Fruit fly (Drosophila melanogaster) whole organism, embryonic: ENCODE measurements around the gene Prp18.

Experiments
- Ada2b ChIP-seq: fragments of 200-800 bp; sonication (Bioruptor generic); IDR thresholded peaks from 2 replicates; pipeline ENCODE4 v1.3.6; 2022; ENCODE audit warnings: missing biosample characterization, missing genetic modification characterization
- Bdp1 ChIP-seq: fragments of 200-800 bp; sonication (Bioruptor generic); optimal IDR thresholded peaks from 3 replicates; lab custom pipeline; 2016; ENCODE audit warnings: missing biosample characterization, missing genetic modification characterization
- Bgb ChIP-seq: fragments of 200-800 bp; sonication (Bioruptor generic); IDR thresholded peaks from 2 replicates; pipeline ENCODE4 v1.3.6; 2022; ENCODE audit warnings: missing biosample characterization, missing genetic modification characterization; ENCODE audit not compliant: partially characterized antibody
- CG10543 ChIP-seq: fragments of 200-800 bp; sonication (Bioruptor generic); optimal IDR thresholded peaks from 3 replicates; lab custom pipeline; 2017; ENCODE audit warnings: missing biosample characterization, mild to moderate bottlenecking, missing genetic modification characterization, moderate library complexity
- CG11723 ChIP-seq: fragments of 200-800 bp; sonication (Bioruptor generic); optimal IDR thresholded peaks from 2 replicates; lab custom pipeline; 2017; ENCODE audit warnings: missing biosample characterization, mild to moderate bottlenecking, missing genetic modification characterization
- CG12219 ChIP-seq: fragments of 200-800 bp; sonication (Bioruptor generic); optimal IDR thresholded peaks from 3 replicates; lab custom pipeline; 2018; ENCODE audit warnings: missing biosample characterization, mild to moderate bottlenecking, missing genetic modification characterization
- CG13296 ChIP-seq: fragments of 200-800 bp; sonication (Bioruptor generic); optimal IDR thresholded peaks from 3 replicates; lab custom pipeline; 2018; ENCODE audit warnings: missing biosample characterization, mild to moderate bottlenecking, missing genetic modification characterization
- CG14441 ChIP-seq: fragments of 200-800 bp; sonication (Bioruptor generic); IDR thresholded peaks from 2 replicates; pipeline ENCODE4 v1.3.6; 2022; ENCODE audit warnings: missing biosample characterization, missing genetic modification characterization
- CG15514 ChIP-seq: fragments of 200-800 bp; sonication (Bioruptor generic); optimal IDR thresholded peaks from 3 replicates; lab custom pipeline; 2017; ENCODE audit warnings: missing biosample characterization, missing genetic modification characterization, mild to moderate bottlenecking, moderate library complexity, missing genetic modification reagents
- CG17361 ChIP-seq: fragments of 200-800 bp; sonication (Bioruptor generic); IDR thresholded peaks from 3 replicates; pipeline ENCODE4 v1.3.6; 2022; ENCODE audit warnings: missing biosample characterization, missing genetic modification characterization
- CG2199 ChIP-seq: fragments of 200-800 bp; sonication (Bioruptor generic); IDR thresholded peaks from 3 replicates; pipeline ENCODE4 v1.3.6; 2022; ENCODE audit warnings: missing biosample characterization, missing genetic modification characterization
- CG2678 ChIP-seq: fragments of 200-800 bp; sonication (Bioruptor generic); optimal IDR thresholded peaks from 3 replicates; lab custom pipeline; 2019; ENCODE audit warnings: missing biosample characterization, mild to moderate bottlenecking, missing genetic modification characterization, moderate library complexity
- CG30403 ChIP-seq: fragments of 200-800 bp; sonication (Bioruptor generic); optimal IDR thresholded peaks from 3 replicates; lab custom pipeline; 2016; ENCODE audit warnings: missing biosample characterization, missing genetic modification characterization
- CG3995 ChIP-seq: fragments of 200-800 bp; sonication (Bioruptor generic); optimal IDR thresholded peaks from 3 replicates; lab custom pipeline; 2016; ENCODE audit warnings: missing biosample characterization, missing genetic modification characterization
- CG4360 ChIP-seq: fragments of 200-800 bp; sonication (Bioruptor generic); IDR thresholded peaks from 2 replicates; pipeline ENCODE4 v1.3.6; 2022; ENCODE audit warnings: missing biosample characterization, missing genetic modification characterization
- CG7271 ChIP-seq: fragments of 200-800 bp; sonication (Bioruptor generic); optimal IDR thresholded peaks from 2 replicates; lab custom pipeline; 2018; ENCODE audit warnings: missing biosample characterization, mild to moderate bottlenecking, missing genetic modification characterization, moderate library complexity
- CG8281 ChIP-seq: fragments of 200-800 bp; sonication (Bioruptor generic); optimal IDR thresholded peaks from 2 replicates; lab custom pipeline; 2018; ENCODE audit warnings: missing biosample characterization, mild to moderate bottlenecking, missing genetic modification characterization, moderate library complexity
- CG8765 ChIP-seq: fragments of 200-800 bp; sonication (Bioruptor generic); IDR thresholded peaks from 2 replicates; pipeline ENCODE4 v1.3.6; 2022; ENCODE audit warnings: missing biosample characterization, missing genetic modification characterization
- CG8924 ChIP-seq: fragments of 200-800 bp; optimal IDR thresholded peaks from 3 replicates; lab custom pipeline; 2019; ENCODE audit warnings: missing biosample characterization, mild to moderate bottlenecking, missing genetic modification characterization, moderate library complexity
- CG9817 ChIP-seq: fragments of 200-800 bp; sonication (Bioruptor generic); optimal IDR thresholded peaks from 2 replicates; lab custom pipeline; 2018; ENCODE audit warnings: missing biosample characterization, mild to moderate bottlenecking, missing genetic modification characterization, moderate library complexity
- CG9932 ChIP-seq: fragments of 200-800 bp; sonication (Bioruptor generic); IDR thresholded peaks from 2 replicates; pipeline ENCODE4 v1.3.6; 2022; ENCODE audit warnings: missing biosample characterization, missing genetic modification characterization
- E2f2 ChIP-seq: fragments of 200-800 bp; sonication (Bioruptor generic); IDR thresholded peaks from 2 replicates; pipeline ENCODE4 v1.3.6; 2022; ENCODE audit warnings: missing biosample characterization, missing genetic modification characterization
- Hr3 ChIP-seq: fragments of 200-800 bp; sonication (Bioruptor generic); optimal IDR thresholded peaks from 3 replicates; lab custom pipeline; 2016; ENCODE audit warnings: missing biosample characterization, missing genetic modification characterization
- MTF-1 ChIP-seq: fragments of 200-800 bp; sonication (Bioruptor generic); optimal IDR thresholded peaks from 2 replicates; lab custom pipeline; 2018; ENCODE audit warnings: missing biosample characterization, mild to moderate bottlenecking, missing genetic modification characterization, borderline replicate concordance
- Max ChIP-seq: fragments of 200-800 bp; sonication (Bioruptor generic); optimal IDR thresholded peaks from 2 replicates; lab custom pipeline; 2016; ENCODE audit warnings: missing biosample characterization, mild to moderate bottlenecking, missing genetic modification characterization
- NfI ChIP-seq: fragments of 200-800 bp; sonication (Bioruptor generic); optimal IDR thresholded peaks from 3 replicates; lab custom pipeline; 2018; ENCODE audit warnings: missing biosample characterization, mild to moderate bottlenecking, missing genetic modification characterization, moderate library complexity
- Sox102F ChIP-seq: fragments of 200-800 bp; sonication (Bioruptor generic); optimal IDR thresholded peaks from 2 replicates; lab custom pipeline; 2018; ENCODE audit warnings: missing biosample characterization, mild to moderate bottlenecking, missing genetic modification characterization, moderate library complexity
- ara ChIP-seq: fragments of 200-800 bp; sonication (Bioruptor generic); IDR thresholded peaks from 2 replicates; pipeline ENCODE4 v1.3.6; 2022; ENCODE audit warnings: missing biosample characterization, missing genetic modification characterization
- caup ChIP-seq: fragments of 200-800 bp; sonication (Bioruptor generic); optimal IDR thresholded peaks from 3 replicates; lab custom pipeline; 2017; ENCODE audit warnings: missing biosample characterization, mild to moderate bottlenecking, missing genetic modification characterization, moderate library complexity; ENCODE audit not compliant: severe bottlenecking
- danr ChIP-seq: fragments of 200-800 bp; sonication (Bioruptor generic); IDR thresholded peaks from 2 replicates; pipeline ENCODE4 v1.3.6; 2022; ENCODE audit warnings: missing biosample characterization, missing genetic modification characterization
- dpn ChIP-seq, 2 experiments: fragments of 200-800 bp; sonication (Bioruptor generic); optimal IDR thresholded peaks; 3 replicates each; lab custom pipeline; 2016; ENCODE audit warnings: missing biosample characterization in 2 of 2, missing genetic modification characterization in 2 of 2
- fd64A ChIP-seq: fragments of 200-800 bp; sonication (Bioruptor generic); optimal IDR thresholded peaks from 3 replicates; lab custom pipeline; 2018; ENCODE audit warnings: missing biosample characterization, mild to moderate bottlenecking, missing genetic modification characterization
- gsb-n ChIP-seq: fragments of 200-800 bp; sonication (Bioruptor generic); optimal IDR thresholded peaks from 3 replicates; lab custom pipeline; 2018; ENCODE audit warnings: missing biosample characterization, mild to moderate bottlenecking, missing genetic modification characterization
- hbn ChIP-seq: fragments of 200-800 bp; sonication (Bioruptor generic); IDR thresholded peaks from 2 replicates; pipeline ENCODE4 v1.3.6; 2022; ENCODE audit warnings: missing biosample characterization, missing genetic modification characterization; ENCODE audit not compliant: partially characterized antibody
- hth ChIP-seq: fragments of >200 bp; optimal IDR thresholded peaks from 2 replicates; lab custom pipeline; 2017; ENCODE audit warnings: inconsistent platforms
- jumu ChIP-seq: fragments of 200-800 bp; sonication (Bioruptor generic); optimal IDR thresholded peaks from 3 replicates; lab custom pipeline; 2016; ENCODE audit warnings: missing biosample characterization, missing genetic modification characterization
- kah ChIP-seq: fragments of 200-800 bp; sonication (Bioruptor generic); optimal IDR thresholded peaks from 2 replicates; lab custom pipeline; 2018; ENCODE audit warnings: missing biosample characterization, mild to moderate bottlenecking, missing genetic modification characterization
- lab ChIP-seq: fragments of 200-800 bp; sonication (Bioruptor generic); optimal IDR thresholded peaks from 3 replicates; lab custom pipeline; 2017; ENCODE audit warnings: missing biosample characterization, missing genetic modification characterization, mild to moderate bottlenecking, moderate library complexity, missing genetic modification reagents
- phol ChIP-seq: fragments of 200-800 bp; sonication (Bioruptor generic); optimal IDR thresholded peaks from 3 replicates; lab custom pipeline; 2018; ENCODE audit warnings: missing biosample characterization, mild to moderate bottlenecking, missing genetic modification characterization, moderate library complexity
- ranshi ChIP-seq: fragments of 200-800 bp; sonication (Bioruptor generic); IDR thresholded peaks from 2 replicates; pipeline ENCODE4 v1.3.6; 2022; ENCODE audit warnings: missing biosample characterization, missing genetic modification characterization
- sc ChIP-seq, 3 experiments: fragments of >200 bp in 2 of 3; fragments of 200-800 bp in 1 of 3; sonication (Bioruptor generic) in 1 of 3; optimal IDR thresholded peaks; 2 replicates in 2 of 3; 3 replicates in 1 of 3; lab custom pipeline; 2017; ENCODE audit warnings: mild to moderate bottlenecking in 1 of 3, missing biosample characterization in 1 of 3, missing genetic modification characterization in 1 of 3, missing genetic modification reagents in 1 of 3
- sens ChIP-seq: fragments of 200-800 bp; sonication (Bioruptor generic); peaks from one replicate; lab custom pipeline; 2016; ENCODE audit warnings: missing biosample characterization, missing genetic modification characterization
- sima ChIP-seq: fragments of 200-800 bp; sonication (Bioruptor generic); optimal IDR thresholded peaks from 2 replicates; lab custom pipeline; 2016; ENCODE audit warnings: missing biosample characterization, missing genetic modification characterization
- sna ChIP-seq: fragments of 200-800 bp; sonication (Bioruptor generic); IDR thresholded peaks from 2 replicates; pipeline ENCODE4 v1.3.6; 2022; ENCODE audit warnings: missing biosample characterization, missing genetic modification characterization; ENCODE audit not compliant: partially characterized antibody
- sug ChIP-seq: fragments of 200-800 bp; optimal IDR thresholded peaks from 2 replicates; lab custom pipeline; 2019; ENCODE audit warnings: missing biosample characterization, mild to moderate bottlenecking, missing genetic modification characterization, moderate library complexity
- tap ChIP-seq: fragments of 200-800 bp; optimal IDR thresholded peaks from 3 replicates; lab custom pipeline; 2019; ENCODE audit warnings: missing biosample characterization, mild to moderate bottlenecking, missing genetic modification characterization, moderate library complexity

Prp18 gene

DNA sequence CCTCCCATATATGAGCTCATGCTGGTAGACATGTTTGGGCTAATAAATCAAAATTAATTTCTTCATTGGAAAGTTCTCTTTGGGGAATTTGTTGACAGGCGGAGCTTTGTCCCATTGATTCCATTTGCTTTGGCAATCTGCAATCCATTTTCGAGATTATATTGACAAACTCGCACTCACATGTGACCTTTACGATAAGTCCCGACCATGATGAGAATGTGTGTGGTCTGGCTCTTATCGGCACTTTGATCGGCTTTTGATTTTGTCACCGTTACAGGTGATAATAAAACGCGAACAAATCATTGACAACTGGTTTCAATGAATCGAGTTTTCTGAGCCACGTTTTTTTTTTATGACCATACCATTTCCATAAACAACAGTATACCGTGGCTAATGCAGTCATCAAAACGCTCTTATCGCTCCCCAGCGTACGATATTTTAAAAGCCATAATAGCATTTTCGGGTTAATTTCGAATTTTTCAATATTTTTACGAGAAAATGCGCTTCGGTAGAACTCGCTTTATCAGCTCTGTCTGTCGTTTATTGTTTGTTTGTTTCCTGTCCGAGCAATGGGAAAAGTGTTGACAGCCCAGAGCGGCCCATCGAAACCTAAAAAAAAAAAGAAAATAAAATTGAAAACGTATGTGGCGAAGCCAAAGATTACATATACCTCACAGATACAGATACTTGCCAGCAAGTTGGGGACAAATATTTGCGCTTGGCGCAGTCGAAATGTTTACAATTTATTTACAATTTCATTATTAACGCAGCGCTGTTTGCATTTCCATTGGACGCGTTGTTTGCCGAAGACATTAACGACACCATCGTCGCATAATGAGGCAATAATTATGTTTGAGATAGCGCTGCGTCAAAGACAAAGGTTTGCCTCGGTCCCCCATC, 33.4 kb downstream of the Prp18 start (continued):
- TF ChIP-seq CG12219, result peak; percentile 82
- peak; percentile 26 for TF ChIP-seq lab (GFP tag; lab: Kevin White, UChicago)
- TF ChIP-seq danr (GFP tag; lab: Robert Waterston, UW), result peak; percentile 5; the same call in 1 of the 2 replicates
- TF ChIP-seq CG4360, result peak; percentile 44; the same call in 1 of the 2 replicates
- TF ChIP-seq sens (GFP tag; lab: Kevin White, UChicago), result peak; percentile 92
- TF ChIP-seq kah (GFP tag; lab: Kevin White, UChicago), result peak; percentile 50
- peak; percentile 61; the same call in 1 of the 2 replicates for TF ChIP-seq E2f2 (GFP tag; lab: Robert Waterston, UW)
- peak; percentile 26 for TF ChIP-seq tap
- TF ChIP-seq CG7271 (tag; lab: Kevin White, UChicago), result peak; percentile 10
- no peak for TF ChIP-seq sna (GFP tag; lab: Robert Waterston, UW)
- peak; percentile 85 for TF ChIP-seq MTF-1 (GFP tag; lab: Kevin White, UChicago)
- peak; percentile 10 for TF ChIP-seq caup (GFP tag; lab: Kevin White, UChicago)
- TF ChIP-seq CG8281, result peak; percentile 64
- TF ChIP-seq Bdp1, result peak; percentile 73
- TF ChIP-seq fd64A, result peak; percentile 90
- peak; percentile 86 for TF ChIP-seq gsb-n (tag; lab: Kevin White, UChicago)
- TF ChIP-seq CG2199 (GFP tag; lab: Robert Waterston, UW), result peak; percentile 84; the same call in 2 of the 3 replicates
- TF ChIP-seq CG3995 (GFP tag; lab: Kevin White, UChicago), result no peak

DNA sequence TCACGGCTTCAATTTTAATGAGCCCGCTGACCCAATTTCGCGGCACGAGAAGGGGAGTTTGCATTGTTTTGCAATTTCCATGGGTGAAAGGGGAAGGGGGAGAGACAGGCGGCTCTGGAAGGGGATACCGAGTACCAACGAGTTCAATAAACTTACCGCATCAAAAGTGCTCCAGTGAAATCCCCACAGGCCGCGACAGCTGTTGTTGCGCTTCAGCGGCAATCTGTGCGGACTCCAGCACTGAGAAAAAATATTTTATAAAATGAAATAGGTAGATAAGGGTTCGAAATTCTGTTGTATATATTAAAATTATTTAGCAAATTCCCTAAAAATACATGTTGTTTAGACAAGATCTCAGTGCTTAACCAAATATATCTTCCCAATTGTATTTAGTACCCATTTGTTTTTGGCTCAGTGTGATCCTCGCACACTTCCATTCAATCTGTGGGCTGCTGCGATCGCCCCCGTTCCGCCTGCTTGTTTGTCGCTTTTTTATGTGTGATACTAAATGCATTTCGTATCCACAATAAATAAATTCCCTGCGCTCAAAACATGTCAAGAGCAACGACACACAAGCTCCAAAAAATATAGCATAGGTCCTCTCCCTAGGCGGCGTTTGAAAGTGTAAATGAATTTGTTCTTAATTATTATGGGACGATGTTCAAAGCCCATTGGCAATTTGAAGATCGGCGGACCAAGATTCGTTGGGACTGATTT, 35.4 kb downstream of the Prp18 start:
- TF ChIP-seq jumu (GFP tag; lab: Kevin White, UChicago) (peak; percentile 36), NfI (peak; percentile 52), Sox102F (GFP tag; lab: Kevin White, UChicago) (peak; percentile 94), sug (tag; lab: Kevin White, UChicago) (no peak), sima (GFP tag; lab: Kevin White, UChicago) (no peak), Max (GFP tag; lab: Kevin White, UChicago) (peak; percentile 73), hth (lab: Kevin White, UChicago) (no peak), CG2678 (tag; lab: Kevin White, UChicago) (peak; percentile 83), CG13296 (GFP tag; lab: Kevin White, UChicago) (no peak), CG9932 (no peak), dpn (GFP tag; optimal IDR thresholded peaks at IDR 0.05; lab: Kevin White, UChicago) (peak; percentile 68 to 76), ara (GFP tag; lab: Robert Waterston, UW) (peak; percentile 87), sc (optimal IDR thresholded peaks at IDR 0.05; lab: Kevin White, UChicago) (no peak), sc (GFP tag; optimal IDR thresholded peaks at IDR 0.05; lab: Kevin White, UChicago) (peak; percentile 73), ranshi (GFP tag; lab: Robert Waterston, UW) (peak; percentile 79; the same call in 1 of the 2 replicates), hbn (GFP tag; lab: Robert Waterston, UW) (no peak), CG8765 (GFP tag; lab: Robert Waterston, UW) (peak; percentile 26; the same call in 1 of the 2 replicates), CG30403 (GFP tag; lab: Kevin White, UChicago) (peak; percentile 76), phol (tag; lab: Kevin White, UChicago) (peak; percentile 91), CG15514 (GFP tag; lab: Kevin White, UChicago) (peak; percentile 37), Hr3 (GFP tag; lab: Kevin White, UChicago) (peak; percentile 69), CG11723 (GFP tag; lab: Kevin White, UChicago) (peak; percentile 62), CG8924 (tag; lab: Kevin White, UChicago) (peak; percentile 83), Ada2b (peak; percentile 83), CG10543 (GFP tag; lab: Kevin White, UChicago) (no peak), CG14441 (GFP tag; lab: Robert Waterston, UW) (peak; percentile 72), CG9817 (tag; lab: Kevin White, UChicago) (peak; percentile 33), CG17361 (GFP tag; lab: Robert Waterston, UW) (peak; percentile 80), Bgb (no peak)
